Worm (Caenorhabditis elegans): ENCODE data around the gene tbx-39.

- TF ChIP-seq sea-1 (GFP tag; conservative IDR thresholded peaks at IDR 0.05) (no peak), tbx-11 (GFP tag; IDR thresholded peaks at IDR 0.05) (no peak), hnd-1 (tag; optimal IDR thresholded peaks at IDR 0.05) (no peak), flt-1 (GFP tag; IDR thresholded peaks at IDR 0.05) (no peak), ama-1 (optimal IDR thresholded peaks at IDR 0.05) (no peak), hmbx-1 (tag; optimal IDR thresholded peaks at IDR 0.05) (no peak), aly-1 (tag; optimal IDR thresholded peaks at IDR 0.05) (no peak), hmg-4 (GFP tag; optimal IDR thresholded peaks at IDR 0.05) (no peak), ceh-13 (GFP tag; optimal IDR thresholded peaks at IDR 0.05) (no peak)
These were observed 23.7 kb upstream of the tbx-39 start for ce11 chrIV:15300041-15300440.
